Fruit fly (Drosophila melanogaster) whole organism, prepupa: ENCODE data around the gene Iris.

Experiments
- CG3032 ChIP-seq: fragments of 200-800 bp; optimal IDR thresholded peaks from 2 replicates; lab custom pipeline; 2019; ENCODE audit warnings: missing biosample characterization, mild to moderate bottlenecking, missing genetic modification characterization, moderate library complexity
- CG31627 ChIP-seq: fragments of 200-800 bp; sonication (Bioruptor generic); optimal IDR thresholded peaks from 3 replicates; lab custom pipeline; 2016; ENCODE audit warnings: missing biosample characterization, missing genetic modification characterization
- CG6792 ChIP-seq: fragments of 200-800 bp; sonication (Bioruptor generic); optimal IDR thresholded peaks from 3 replicates; lab custom pipeline; 2016; ENCODE audit warnings: missing biosample characterization, missing genetic modification characterization
- CG6808 ChIP-seq: fragments of 200-800 bp; sonication (Bioruptor generic); optimal IDR thresholded peaks from 3 replicates; lab custom pipeline; 2017; ENCODE audit warnings: missing biosample characterization, missing genetic modification characterization, mild to moderate bottlenecking, moderate library complexity, missing genetic modification reagents
- CG6854 ChIP-seq: fragments of 200-800 bp; sonication (Bioruptor generic); optimal IDR thresholded peaks from 2 replicates; lab custom pipeline; 2017; ENCODE audit warnings: missing biosample characterization, mild to moderate bottlenecking, missing genetic modification characterization
- Eip78C ChIP-seq: fragments of 200-800 bp; sonication (Bioruptor generic); peaks from one replicate; lab custom pipeline; 2016; ENCODE audit warnings: missing biosample characterization, missing genetic modification characterization
- Ets96B ChIP-seq: fragments of 200-800 bp; optimal IDR thresholded peaks from 2 replicates; lab custom pipeline; 2019; ENCODE audit warnings: missing biosample characterization, mild to moderate bottlenecking, missing genetic modification characterization, moderate library complexity
- Gug ChIP-seq: fragments of 200-800 bp; sonication (Bioruptor generic); IDR thresholded peaks from 2 replicates; pipeline ENCODE4 v1.3.6; 2022; ENCODE audit warnings: missing biosample characterization, missing genetic modification characterization
- Hr39 ChIP-seq: fragments of 200-800 bp; sonication (Bioruptor generic); optimal IDR thresholded peaks from 2 replicates; lab custom pipeline; 2016; ENCODE audit warnings: missing biosample characterization, missing genetic modification characterization
- cyc ChIP-seq: fragments of 200-800 bp; sonication (Bioruptor generic); optimal IDR thresholded peaks from 3 replicates; lab custom pipeline; 2016; ENCODE audit warnings: missing biosample characterization, missing genetic modification characterization
- fd59A ChIP-seq: fragments of 200-800 bp; sonication (Bioruptor generic); optimal IDR thresholded peaks from 2 replicates; lab custom pipeline; 2017; ENCODE audit warnings: missing biosample characterization, mild to moderate bottlenecking, missing genetic modification characterization, missing genetic modification reagents
- lz ChIP-seq: fragments of 200-800 bp; sonication (Bioruptor generic); optimal IDR thresholded peaks from 3 replicates; lab custom pipeline; 2016; ENCODE audit warnings: missing biosample characterization, missing genetic modification characterization

dm6 chr2L:1116661-1117322 lies 17.1 kb downstream of the Iris start:
- peak; percentile 43 for TF ChIP-seq CG6854 (GFP tag; lab: Kevin White, UChicago)
- no peak for TF ChIP-seq CG3032 (tag; lab: Kevin White, UChicago)
- no peak for TF ChIP-seq cyc (GFP tag; lab: Kevin White, UChicago)
- no peak for TF ChIP-seq CG6808 (GFP tag; lab: Kevin White, UChicago)
- no peak for TF ChIP-seq CG31627 (GFP tag; lab: Kevin White, UChicago)
- TF ChIP-seq CG6792, result no peak
- TF ChIP-seq Hr39, result no peak
- TF ChIP-seq Gug, result no peak
- no peak for TF ChIP-seq lz (GFP tag; lab: Kevin White, UChicago)
- TF ChIP-seq fd59A, result no peak
- TF ChIP-seq Eip78C (GFP tag; lab: Kevin White, UChicago), result peak; percentile 80
- no peak for TF ChIP-seq Ets96B (tag; lab: Kevin White, UChicago)
